Fruit fly (Drosophila melanogaster): ENCODE results near the gene Wdr92.
"Not testable (repeated sequence)": the region's sequence is repeated elsewhere in the genome, so short reads cannot be mapped to it uniquely, and the experiment has no call there.

Gene Wdr92

dm6 chr3L:17907609-17908160, at the start of gene Wdr92, which contains the start of gene Prestin:
Gene Wdr92 (plus strand): TSS chr3L:17908143.
Gene Prestin (minus strand): TSS chr3L:17907812.
- TF ChIP-seq CG17801 (GFP tag; optimal IDR thresholded peaks at IDR 0.05; ENCODE audit: partially characterized antibody), result peak; percentile 75

- not testable (repeated sequence) for TF ChIP-seq CG17801 (GFP tag; optimal IDR thresholded peaks at IDR 0.05; ENCODE audit: partially characterized antibody)
These were observed 49.8 kb upstream of the Wdr92 start, which contains the start of gene CG34002 for dm6 chr3L:17858174-17858573. Gene CG34002 (plus strand): TSS chr3L:17858474.

- TF ChIP-seq CG17801 (GFP tag; optimal IDR thresholded peaks at IDR 0.05; ENCODE audit: partially characterized antibody), result peak; percentile 9
These were observed 29.1 kb upstream of the Wdr92 start, which contains the start of gene CG7408 for dm6 chr3L:17878781-17879360. Gene CG7408 (plus strand): TSS chr3L:17879096.

dm6 chr3L:17884276-17884675, 23.7 kb upstream of the Wdr92 start, which contains the start of gene CG5506:
Gene CG5506 (minus strand): TSS chr3L:17884376.
- no peak for TF ChIP-seq CG17801 (GFP tag; optimal IDR thresholded peaks at IDR 0.05; ENCODE audit: partially characterized antibody)

dm6 chr3L:17886545-17886944, 21.4 kb upstream of the Wdr92 start, which contains the start of gene CG16775:
Gene CG16775 (minus strand): TSS chr3L:17886645.
- TF ChIP-seq CG17801 (GFP tag; optimal IDR thresholded peaks at IDR 0.05; ENCODE audit: partially characterized antibody), result no peak

- TF ChIP-seq CG17801 (GFP tag; optimal IDR thresholded peaks at IDR 0.05; ENCODE audit: partially characterized antibody), result no peak
These were observed 20.6 kb upstream of the Wdr92 start, which contains the start of gene CG7402 for dm6 chr3L:17887393-17887792. Gene CG7402 (plus strand): TSS chr3L:17887705.

dm6 chr3L:17893660-17894059, 14.3 kb upstream of the Wdr92 start:
- no peak for TF ChIP-seq CG17801 (GFP tag; optimal IDR thresholded peaks at IDR 0.05; ENCODE audit: partially characterized antibody)

- no peak for TF ChIP-seq CG17801 (GFP tag; optimal IDR thresholded peaks at IDR 0.05; ENCODE audit: partially characterized antibody)
These were observed 12.1 kb upstream of the Wdr92 start, which contains the start of gene Tsp74F for dm6 chr3L:17895815-17896275. Gene Tsp74F (minus strand): TSS chr3L:17895862.

- TF ChIP-seq CG17801 (GFP tag; optimal IDR thresholded peaks at IDR 0.05; ENCODE audit: partially characterized antibody), result no peak
These were observed 9.3 kb upstream of the Wdr92 start for dm6 chr3L:17898606-17899005.

- TF ChIP-seq CG17801 (GFP tag; optimal IDR thresholded peaks at IDR 0.05; ENCODE audit: partially characterized antibody), result no peak
These were observed 5.8 kb upstream of the Wdr92 start for dm6 chr3L:17902186-17902585.

dm6 chr3L:17902621-17903020, 5.3 kb upstream of the Wdr92 start:
- TF ChIP-seq CG17801 (GFP tag; optimal IDR thresholded peaks at IDR 0.05; ENCODE audit: partially characterized antibody), result peak; percentile 43

- no peak for TF ChIP-seq CG17801 (GFP tag; optimal IDR thresholded peaks at IDR 0.05; ENCODE audit: partially characterized antibody)
These were observed 4.0 kb upstream of the Wdr92 start for dm6 chr3L:17903813-17904416.

dm6 chr3L:17904593-17904992, 3.4 kb upstream of the Wdr92 start:
- no peak for TF ChIP-seq CG17801 (GFP tag; optimal IDR thresholded peaks at IDR 0.05; ENCODE audit: partially characterized antibody)

- TF ChIP-seq CG17801 (GFP tag; optimal IDR thresholded peaks at IDR 0.05; ENCODE audit: partially characterized antibody), result peak; percentile 10
These were observed 2.2 kb upstream of the Wdr92 start for dm6 chr3L:17905761-17906160.

- no peak for TF ChIP-seq CG17801 (GFP tag; optimal IDR thresholded peaks at IDR 0.05; ENCODE audit: partially characterized antibody)
These were observed 4.5 kb downstream of the Wdr92 start, which contains the start of gene CG5290 for dm6 chr3L:17912448-17912847. Gene CG5290 (minus strand): TSS chr3L:17912565.
